Worm (Caenorhabditis elegans): ENCODE measurements around the gene bnc-1.

DNA sequence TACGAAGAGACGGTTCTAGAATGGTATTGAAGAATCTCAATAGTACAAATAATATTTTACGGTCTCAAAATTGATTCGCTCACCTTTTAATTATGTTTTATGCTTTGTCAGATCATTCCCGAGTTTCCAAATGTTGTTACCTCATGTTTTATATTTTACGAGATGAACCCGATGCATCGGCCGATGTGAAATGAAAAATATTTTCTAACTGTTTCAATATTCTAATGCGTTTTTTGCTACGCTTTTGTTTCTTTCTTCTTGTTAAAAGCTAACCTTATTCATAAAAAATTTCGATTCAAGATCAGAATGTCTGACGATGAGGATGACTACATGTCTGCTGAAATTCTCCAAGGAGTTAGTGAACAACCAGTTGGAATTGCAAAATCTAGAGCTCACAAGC lies 25.8 kb downstream of the bnc-1 start, which contains the start of gene T04H1.5:
- no peak for TF ChIP-seq him-1 (tag; optimal IDR thresholded peaks at IDR 0.05)
- no peak for TF ChIP-seq dao-5 (tag; optimal IDR thresholded peaks at IDR 0.05)
- no peak for TF ChIP-seq W03F9.2 (tag; optimal IDR thresholded peaks at IDR 0.05)
